Worm (Caenorhabditis elegans) whole organism, young adult: ENCODE results near the gene F37C4.8.

Source experiments
- F49E8.2 ChIP-seq: sonication (generic microtip); optimal IDR thresholded peaks from 3 replicates; lab custom pipeline; 2017; ENCODE audit warnings: missing genetic modification characterization, mild to moderate bottlenecking, missing compliant biosample characterization, antibody characterized with exemption, moderate library complexity; ENCODE audit not compliant: insufficient read depth
- Y95B8A.8 ChIP-seq: fragments of 200-800 bp; sonication (Bioruptor generic); IDR thresholded peaks from 2 replicates; pipeline ENCODE4 v1.3.6; 2022; ENCODE audit warnings: missing genetic modification reagents, missing genetic modification characterization, missing compliant biosample characterization
- atf-7 ChIP-seq: sonication (generic microtip); optimal IDR thresholded peaks from 2 replicates; lab custom pipeline; 2017; ENCODE audit warnings: mild to moderate bottlenecking, missing genetic modification characterization, missing compliant biosample characterization
- attf-5 ChIP-seq: fragments of 200-800 bp; sonication (Bioruptor generic); optimal IDR thresholded peaks from 2 replicates; lab custom pipeline; 2018; ENCODE audit warnings: mild to moderate bottlenecking, missing genetic modification characterization, missing compliant biosample characterization
- cebp-2 ChIP-seq: fragments of 200-800 bp; sonication (Bioruptor generic); IDR thresholded peaks from 2 replicates; pipeline ENCODE4 v1.3.6; 2022; ENCODE audit warnings: missing genetic modification characterization, missing compliant biosample characterization
- ceh-58 ChIP-seq: fragments of 200-800 bp; sonication (Bioruptor generic); IDR thresholded peaks from 2 replicates; pipeline ENCODE4 v1.3.6; 2022; ENCODE audit warnings: missing genetic modification characterization, missing compliant biosample characterization
- hrde-1 ChIP-seq: sonication (generic microtip); optimal IDR thresholded peaks from 2 replicates; lab custom pipeline; 2016; ENCODE audit warnings: missing genetic modification characterization, mild to moderate bottlenecking, missing compliant biosample characterization, moderate library complexity, missing genotype, missing genetic modification reagents, borderline replicate concordance
- lag-1 ChIP-seq: fragments of 200-800 bp; sonication (Bioruptor generic); IDR thresholded peaks from 2 replicates; pipeline ENCODE4 v1.3.6; 2022; ENCODE audit warnings: missing genetic modification reagents, missing genetic modification characterization, missing compliant biosample characterization
- lin-35 ChIP-seq, 3 experiments: fragments of 150-350 bp in 2 of 3; sonication (generic microtip) in 1 of 3; optimal IDR thresholded peaks; 2 replicates each; lab custom pipeline; 2014 to 2018; ENCODE audit warnings: missing biosample characterization in 3 of 3, missing genetic modification characterization in 3 of 3, missing genetic modification reagents in 3 of 3
- lir-1 ChIP-seq: fragments of 200-800 bp; sonication (Bioruptor generic); conservative IDR thresholded peaks from 2 replicates; pipeline ENCODE4 v1.3.6; 2022; ENCODE audit warnings: missing genetic modification reagents, missing genetic modification characterization, missing compliant biosample characterization
- nfya-1 ChIP-seq: sonication (generic microtip); optimal IDR thresholded peaks from 2 replicates; lab custom pipeline; 2017; ENCODE audit warnings: antibody characterized with exemption, missing compliant biosample characterization, missing genetic modification characterization, borderline replicate concordance; ENCODE audit not compliant: insufficient read depth
- sptf-2 ChIP-seq: fragments of 200-800 bp; sonication (Bioruptor generic); optimal IDR thresholded peaks from 2 replicates; lab custom pipeline; 2018; ENCODE audit warnings: mild to moderate bottlenecking, missing genetic modification characterization, missing compliant biosample characterization
- unc-130 ChIP-seq: sonication (generic microtip); optimal IDR thresholded peaks from 2 replicates; lab custom pipeline; 2016; ENCODE audit warnings: missing genetic modification reagents, missing genetic modification characterization, missing compliant biosample characterization

DNA sequence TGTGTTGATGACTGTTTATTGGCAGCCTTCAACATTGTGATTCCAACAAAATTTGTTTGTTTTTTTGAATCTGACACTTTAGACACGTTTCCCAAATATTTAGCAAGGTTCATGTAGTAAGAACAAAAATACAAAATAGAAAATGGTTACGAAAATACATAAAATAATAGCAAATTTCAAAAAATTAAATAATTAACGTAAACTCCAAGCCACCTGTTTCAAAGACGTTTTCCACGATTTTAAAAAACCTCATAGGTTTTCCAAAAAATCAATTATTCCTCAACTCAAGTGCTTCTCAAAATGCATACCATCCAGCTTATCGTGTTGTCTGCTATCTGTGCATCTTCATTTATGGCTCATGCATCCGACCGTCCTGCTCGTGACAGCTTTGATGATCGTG lies 36.4 kb upstream of the F37C4.8 start, which contains the start of gene F56D6.14:
- TF ChIP-seq sptf-2 (no peak), atf-7 (tag; lab: Kevin White, UChicago) (no peak), lag-1 (GFP tag; lab: Robert Waterston, UW) (no peak), attf-5 (GFP tag; lab: Kevin White, UChicago) (no peak), unc-130 (GFP tag; lab: Kevin White, UChicago) (no peak), hrde-1 (no peak), lin-35 (GFP tag; optimal IDR thresholded peaks at IDR 0.05; lab: Kevin White, UChicago) (no peak), F49E8.2 (tag; lab: Kevin White, UChicago) (no peak), lir-1 (GFP tag; lab: Robert Waterston, UW) (no peak), nfya-1 (tag; lab: Kevin White, UChicago) (no peak), cebp-2 (GFP tag; lab: Robert Waterston, UW) (no peak), ceh-58 (GFP tag; lab: Robert Waterston, UW) (no peak), Y95B8A.8 (no peak)
